Worm (Caenorhabditis elegans): ENCODE measurements around the gene fbxb-16.

DNA sequence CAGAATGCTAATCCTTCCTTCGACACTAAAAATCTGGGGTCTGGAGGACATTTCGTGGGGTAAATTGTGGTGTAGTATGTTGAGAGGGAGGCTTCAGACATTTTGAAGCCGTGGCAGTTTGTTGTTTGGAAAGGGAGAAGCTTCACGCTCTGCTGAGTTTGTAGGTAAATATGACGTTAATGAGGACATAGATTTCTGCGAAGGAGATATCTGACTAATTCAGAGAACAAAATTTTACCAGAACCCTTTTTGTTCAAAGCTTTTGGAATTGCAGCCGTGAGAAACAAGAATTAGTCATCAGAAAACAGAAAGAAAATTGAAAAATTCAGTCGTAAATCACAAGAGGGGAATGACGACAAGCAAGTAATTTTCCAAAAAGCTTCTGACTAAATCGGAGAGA is 11.2 kb downstream of the fbxb-16 start, which contains the start of gene srh-72:
- TF ChIP-seq nhr-11 (tag; optimal IDR thresholded peaks at IDR 0.05) (no peak), tbx-2 (tag; optimal IDR thresholded peaks at IDR 0.05) (no peak), pqm-1 (tag; optimal IDR thresholded peaks at IDR 0.05) (no peak), fos-1 (tag; optimal IDR thresholded peaks at IDR 0.05) (no peak), nhr-237 (tag; optimal IDR thresholded peaks at IDR 0.05) (no peak), ceh-82 (tag; optimal IDR thresholded peaks at IDR 0.05) (no peak), daf-12 (tag; optimal IDR thresholded peaks at IDR 0.05) (no peak), skn-1 (tag; optimal IDR thresholded peaks at IDR 0.05) (no peak), elt-3 (tag; optimal IDR thresholded peaks at IDR 0.05) (no peak), nhr-25 (tag; optimal IDR thresholded peaks at IDR 0.05) (no peak), ama-1 (optimal IDR thresholded peaks at IDR 0.05) (no peak), ceh-9 (tag; optimal IDR thresholded peaks at IDR 0.05) (no peak), nhr-28 (tag; optimal IDR thresholded peaks at IDR 0.05) (no peak)

All from whole organism, L3 larva.